Worm (Caenorhabditis elegans): ENCODE results near the gene ing-3.

The ing-3 gene

DNA sequence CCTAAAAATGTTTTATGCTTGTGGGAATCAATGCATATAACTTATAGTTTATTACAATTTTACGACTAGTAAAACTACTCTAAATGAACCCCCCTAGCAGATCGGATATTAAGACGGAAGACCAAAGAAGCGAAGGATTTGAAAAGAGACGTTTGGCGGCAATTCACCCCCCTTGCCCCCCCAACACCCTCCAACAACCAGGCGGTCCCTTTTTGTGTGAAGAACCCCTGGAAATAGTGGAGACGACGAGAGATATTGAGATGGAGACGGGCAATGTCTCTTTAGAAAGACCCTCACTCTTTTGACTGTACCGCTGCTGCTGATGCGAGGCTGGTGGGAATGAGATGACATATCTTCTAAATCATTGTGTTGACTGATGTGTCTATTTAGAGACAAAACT lies 28.5 kb upstream of the ing-3 start (continued):
- TF ChIP-seq ceh-63 (GFP tag; optimal IDR thresholded peaks at IDR 0.05): no peak
- TF ChIP-seq nhr-76 (tag; optimal IDR thresholded peaks at IDR 0.05): no peak
- TF ChIP-seq unc-98 (GFP tag; IDR thresholded peaks at IDR 0.05): no peak
- no peak for TF ChIP-seq nhr-19 (GFP tag; conservative IDR thresholded peaks at IDR 0.05)
- TF ChIP-seq unc-62 (GFP tag; optimal IDR thresholded peaks at IDR 0.05): no peak
- peak in 1 of 3 experiments; percentile 35 for TF ChIP-seq dpl-1 (GFP tag; optimal IDR thresholded peaks at IDR 0.05)
- no peak for TF ChIP-seq mef-2 (tag; optimal IDR thresholded peaks at IDR 0.05)
- no peak for TF ChIP-seq aha-1 (tag; optimal IDR thresholded peaks at IDR 0.05)

DNA sequence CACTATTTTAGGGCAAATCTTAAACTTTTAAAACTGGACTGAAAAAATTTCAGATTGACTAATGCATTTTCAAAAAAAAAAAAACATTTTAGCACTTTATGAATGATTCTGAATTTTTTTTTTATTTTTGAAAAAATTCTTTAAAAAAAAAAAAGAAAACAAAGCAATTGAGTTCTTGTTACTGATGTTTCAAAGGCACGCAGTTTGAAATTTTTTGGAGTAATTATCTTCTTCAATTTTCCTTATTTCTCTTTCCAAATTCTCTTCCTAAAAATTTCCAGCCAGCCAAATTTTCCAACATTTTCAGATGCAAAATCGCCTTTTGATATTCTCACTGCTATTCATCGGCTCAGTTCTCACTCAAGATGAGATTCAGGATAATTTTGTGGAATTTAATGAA lies 23.8 kb upstream of the ing-3 start, which contains the start of gene F08G2.8:
TSS of gene F08G2.8 (plus strand) at position 301 of the 400 bp plus-strand sequence.
- TF ChIP-seq ama-1 (optimal IDR thresholded peaks at IDR 0.05) (no peak), nhr-85 (tag) (peak; percentile 48)

DNA sequence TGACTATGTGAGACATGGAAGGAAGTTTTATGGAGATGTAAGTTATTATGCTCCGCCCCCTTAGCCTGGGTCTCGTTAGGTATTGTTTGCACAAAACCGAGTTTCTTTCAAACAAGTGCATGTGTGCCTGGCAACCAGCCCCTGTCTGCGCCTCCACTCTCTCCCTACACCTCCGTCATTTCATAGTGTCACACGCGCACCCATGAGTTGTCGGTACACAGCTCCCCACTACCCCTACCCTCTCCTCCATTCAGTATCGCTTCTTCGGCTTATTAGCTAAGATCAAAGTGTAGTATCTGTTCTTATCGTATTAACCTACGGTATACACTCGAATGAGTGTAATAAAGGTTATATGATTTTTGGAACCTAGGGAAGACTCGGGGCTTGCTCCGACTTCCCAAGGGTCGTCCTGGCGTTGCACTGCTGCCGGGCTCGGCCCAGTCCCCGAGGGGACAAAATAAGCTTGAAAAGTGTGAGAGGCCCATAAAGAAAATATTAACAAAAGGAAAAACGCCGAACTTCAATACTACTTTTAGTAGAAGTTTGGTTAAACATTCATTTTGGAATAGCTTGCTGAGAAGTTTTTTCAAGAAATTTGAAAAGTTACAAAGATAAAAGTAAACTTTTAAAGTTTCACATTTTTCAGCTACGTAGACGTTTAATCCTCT lies 23.2 kb upstream of the ing-3 start:
- TF ChIP-seq nhr-90 (tag; optimal IDR thresholded peaks at IDR 0.05; ENCODE audit: poor library complexity): peak; percentile 60
- TF ChIP-seq nhr-71 (tag; optimal IDR thresholded peaks at IDR 0.05): peak; percentile 38
- peak; percentile 10; the same call in 1 of the 2 replicates for TF ChIP-seq nhr-19 (GFP tag; conservative IDR thresholded peaks at IDR 0.05)
- TF ChIP-seq snpc-4 (tag; optimal IDR thresholded peaks at IDR 0.05): peak; percentile 73
- TF ChIP-seq nhr-47 (tag; optimal IDR thresholded peaks at IDR 0.05): peak; percentile 49
- peak; percentile 35 for TF ChIP-seq nhr-20 (tag; optimal IDR thresholded peaks at IDR 0.05)
- peak in 1 of 6 experiments; percentile 6 for TF ChIP-seq elt-3 (tag; optimal IDR thresholded peaks at IDR 0.05)
- TF ChIP-seq elt-2 (tag; optimal IDR thresholded peaks at IDR 0.05): peak; percentile 62

ce11 chrII:13855352-13855751 lies 20.5 kb upstream of the ing-3 start:
- TF ChIP-seq rnt-1 (tag; optimal IDR thresholded peaks at IDR 0.05) (no peak), aha-1 (tag; optimal IDR thresholded peaks at IDR 0.05) (no peak), fos-1 (tag; optimal IDR thresholded peaks at IDR 0.05) (no peak), unc-30 (tag; optimal IDR thresholded peaks at IDR 0.05) (no peak), fkh-10 (GFP tag; optimal IDR thresholded peaks at IDR 0.05) (no peak), elt-2 (tag; optimal IDR thresholded peaks at IDR 0.05) (no peak), blmp-1 (tag; optimal IDR thresholded peaks at IDR 0.05) (no peak), efl-3 (GFP tag; optimal IDR thresholded peaks at IDR 0.05) (no peak), lir-3 (tag; optimal IDR thresholded peaks at IDR 0.05; ENCODE audit: poor library complexity) (no peak), egl-27 (tag; optimal IDR thresholded peaks at IDR 0.05) (no peak), nhr-237 (tag; optimal IDR thresholded peaks at IDR 0.05) (no peak), ceh-90 (tag; optimal IDR thresholded peaks at IDR 0.05) (no peak), hlh-4 (tag; optimal IDR thresholded peaks at IDR 0.05) (no peak), ces-1 (GFP tag; optimal IDR thresholded peaks at IDR 0.05) (no peak)

DNA sequence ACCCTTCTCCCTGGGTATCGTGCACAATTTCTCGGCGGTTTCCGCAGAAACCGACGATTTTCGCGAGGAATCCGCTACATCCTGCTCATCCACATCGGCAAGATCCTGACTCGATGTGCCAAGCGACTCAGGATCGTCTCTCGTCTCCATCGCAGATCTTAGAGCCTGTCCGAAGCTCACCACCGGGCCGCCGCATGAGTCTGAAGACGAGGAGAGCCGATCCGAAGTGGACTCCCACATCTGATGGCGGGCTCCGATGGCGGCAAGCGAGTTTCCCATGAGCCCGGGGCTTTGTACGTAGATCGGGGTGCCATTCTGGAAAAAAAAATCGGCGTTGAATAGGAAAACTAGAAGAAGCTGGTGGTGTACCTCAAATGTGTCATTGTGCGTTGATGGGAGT lies 17.5 kb upstream of the ing-3 start:
- no peak for TF ChIP-seq hlh-4 (tag; optimal IDR thresholded peaks at IDR 0.05)
- no peak for TF ChIP-seq ceh-82 (tag; optimal IDR thresholded peaks at IDR 0.05)
- TF ChIP-seq nhr-85 (tag): peak; percentile 19
- TF ChIP-seq efl-1 (optimal IDR thresholded peaks at IDR 0.05): no peak
- TF ChIP-seq efl-1 (GFP tag; optimal IDR thresholded peaks at IDR 0.05 in 1 of 2): peak in 1 of 2 experiments; percentile 40
- TF ChIP-seq rnt-1 (tag; optimal IDR thresholded peaks at IDR 0.05): no peak

DNA sequence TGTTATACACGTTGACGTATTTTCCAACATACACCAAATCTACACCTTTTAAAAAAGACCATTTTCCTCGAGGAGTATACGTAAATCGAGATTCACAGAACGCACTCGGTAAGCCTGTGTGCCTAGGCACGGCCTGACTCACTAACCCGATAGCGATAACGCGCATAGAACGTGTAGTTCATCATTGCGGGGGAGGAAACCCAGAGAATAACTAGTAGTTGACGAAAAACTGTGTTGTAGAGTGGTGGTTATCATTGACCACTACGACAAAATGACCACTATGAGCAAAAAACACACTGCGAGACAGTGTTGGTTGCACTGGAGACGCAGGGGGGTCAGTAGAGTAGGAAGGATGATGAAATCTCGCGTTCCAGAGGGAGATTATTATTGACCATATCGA lies 16.0 kb upstream of the ing-3 start:
- TF ChIP-seq elt-2 (tag; optimal IDR thresholded peaks at IDR 0.05) (peak; percentile 16), efl-1 (optimal IDR thresholded peaks at IDR 0.05) (no peak), efl-1 (GFP tag; optimal IDR thresholded peaks at IDR 0.05 in 1 of 2) (peak in 1 of 2 experiments; percentile 80), jun-1 (tag; optimal IDR thresholded peaks at IDR 0.05) (peak; percentile 40), hpl-2 (GFP tag; optimal IDR thresholded peaks at IDR 0.05) (no peak)

All from whole organism, L1 larva.